Worm (Caenorhabditis elegans) whole organism, L4 larva: ENCODE results near the gene spp-1.

ENCODE experiments used
- T20F7.1 ChIP-seq: fragments of 200-800 bp; sonication (Bioruptor generic); optimal IDR thresholded peaks from 2 replicates; lab custom pipeline; 2018; ENCODE audit warnings: mild to moderate bottlenecking, missing genetic modification characterization, missing compliant biosample characterization
- ama-1 ChIP-seq: fragments of 150-350 bp; optimal IDR thresholded peaks from 2 replicates; lab custom pipeline; 2014; ENCODE audit warnings: inconsistent platforms, mixed read lengths
- ceh-62 ChIP-seq: sonication (generic microtip); optimal IDR thresholded peaks from 2 replicates; lab custom pipeline; 2017; ENCODE audit warnings: missing biosample characterization, missing genetic modification characterization
- lim-7 ChIP-seq: fragments of 200-800 bp; sonication (Bioruptor generic); IDR thresholded peaks from 2 replicates; pipeline ENCODE4 v1.3.6; 2022; ENCODE audit warnings: missing genetic modification characterization, missing compliant biosample characterization
- lir-3 ChIP-seq: sonication (generic microtip); optimal IDR thresholded peaks from 2 replicates; lab custom pipeline; 2016; ENCODE audit warnings: mild to moderate bottlenecking, missing genetic modification characterization, missing compliant biosample characterization
- mxl-3 ChIP-seq: fragments of 200-800 bp; sonication (Bioruptor generic); optimal IDR thresholded peaks from 2 replicates; lab custom pipeline; 2018; ENCODE audit warnings: mild to moderate bottlenecking, missing genetic modification characterization, missing compliant biosample characterization
- nhr-11 ChIP-seq: fragments of 150-350 bp; optimal IDR thresholded peaks from 2 replicates; lab custom pipeline; 2014; ENCODE audit warnings: missing biosample characterization, missing genetic modification characterization
- nhr-237 ChIP-seq: sonication (generic microtip); optimal IDR thresholded peaks from 2 replicates; lab custom pipeline; 2017; ENCODE audit warnings: missing biosample characterization, missing genetic modification characterization
- nhr-25 ChIP-seq: sonication (generic microtip); optimal IDR thresholded peaks from 2 replicates; lab custom pipeline; 2017; ENCODE audit warnings: missing genetic modification characterization, mild to moderate bottlenecking, missing compliant biosample characterization, antibody characterized with exemption, moderate library complexity, borderline replicate concordance; ENCODE audit not compliant: insufficient read depth
- nhr-6 ChIP-seq: fragments of 150-350 bp; optimal IDR thresholded peaks from 2 replicates; lab custom pipeline; 2014; ENCODE audit warnings: missing biosample characterization, missing genetic modification characterization
- pha-4 ChIP-seq, 2 experiments: fragments of 150-350 bp in 1 of 2; fragments of 200-800 bp in 1 of 2; sonication (Bioruptor generic) in 1 of 2; IDR thresholded peaks in 1 of 2; optimal IDR thresholded peaks in 1 of 2; 2 replicates each; pipeline versions ENCODE4 v1.3.6 to Lab custom; 2014 to 2022; ENCODE audit warnings: missing genetic modification characterization in 2 of 2, missing genetic modification reagents in 2 of 2, missing biosample characterization in 1 of 2, missing compliant biosample characterization in 1 of 2
- sdz-12 ChIP-seq: fragments of 200-800 bp; sonication (Bioruptor generic); optimal IDR thresholded peaks from 2 replicates; lab custom pipeline; 2018; ENCODE audit warnings: mild to moderate bottlenecking, missing genetic modification characterization, missing compliant biosample characterization
- unc-62 ChIP-seq, 3 experiments: fragments of 150-350 bp in 1 of 3; sonication (generic microtip); optimal IDR thresholded peaks in 2 of 3; peaks in 1 of 3; 1 replicate in 1 of 3; 2 replicates in 2 of 3; lab custom pipeline; 2014 to 2017; ENCODE audit warnings: missing biosample characterization in 3 of 3, missing genetic modification characterization in 3 of 3, missing genetic modification reagents in 3 of 3, missing genotype in 1 of 3
- zag-1 ChIP-seq: fragments of 150-350 bp; optimal IDR thresholded peaks from 2 replicates; lab custom pipeline; 2014; ENCODE audit warnings: missing biosample characterization, missing genetic modification characterization

ce11 chrIII:10389608-10390007 lies 34.1 kb upstream of the spp-1 start:
- TF ChIP-seq sdz-12 (GFP tag; lab: Kevin White, UChicago) (no peak), mxl-3 (GFP tag; lab: Kevin White, UChicago) (no peak), ama-1 (lab: Kevin White, UChicago) (no peak), nhr-11 (tag; lab: Kevin White, UChicago) (no peak), unc-62 (GFP tag; optimal IDR thresholded peaks at IDR 0.05 in 1 of 2; lab: Kevin White, UChicago) (no peak), unc-62 (tag; optimal IDR thresholded peaks at IDR 0.05; lab: Kevin White, UChicago) (no peak), nhr-25 (no peak), zag-1 (tag; lab: Kevin White, UChicago) (no peak), nhr-237 (tag; lab: Kevin White, UChicago) (no peak), lim-7 (GFP tag; lab: Robert Waterston, UW) (no peak), nhr-6 (no peak), T20F7.1 (GFP tag; lab: Kevin White, UChicago) (no peak), pha-4 (GFP tag; IDR thresholded peaks at IDR 0.05; lab: Robert Waterston, UW) (no peak), pha-4 (tag; optimal IDR thresholded peaks at IDR 0.05; lab: Kevin White, UChicago) (no peak), ceh-62 (tag; lab: Kevin White, UChicago) (no peak), lir-3 (tag; lab: Kevin White, UChicago) (no peak)
